Fruit fly (Drosophila melanogaster): ENCODE data around the gene Cftr.

Gene Cftr

DNA sequence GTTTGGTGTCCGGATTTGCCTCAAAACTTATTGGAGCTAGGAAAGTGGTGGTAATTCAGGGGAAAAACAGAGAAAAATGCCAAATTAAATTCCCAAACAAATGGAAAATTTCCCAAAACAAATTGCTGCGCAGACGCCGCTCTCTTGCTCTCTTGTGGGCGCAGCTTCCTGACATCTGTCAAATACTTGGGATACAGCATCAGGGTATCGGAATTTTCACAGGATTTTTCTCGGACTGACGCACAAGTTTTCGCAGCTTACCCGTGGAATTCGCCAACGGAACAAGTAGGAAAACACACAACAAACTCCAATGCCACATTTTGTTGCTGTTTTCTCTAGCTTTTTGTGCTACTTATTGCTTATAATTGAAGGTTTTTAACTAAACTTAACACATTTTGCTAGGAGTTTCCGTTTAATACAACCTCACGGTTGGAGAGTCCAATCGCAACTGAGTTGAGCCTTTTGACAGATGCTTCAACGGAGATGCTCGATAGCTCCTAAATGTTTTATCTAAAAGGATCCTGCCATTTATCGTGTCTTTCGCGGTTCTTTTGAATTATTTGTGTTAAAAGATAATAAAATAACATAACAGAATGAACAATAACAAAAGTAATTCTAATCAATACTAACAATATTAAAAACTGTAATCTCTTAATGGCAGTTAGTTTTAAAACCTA, 28.9 kb downstream of the Cftr start, which contains the start of the genes nAChRbeta2 and DZIP1:
nAChRbeta2 (minus strand) TSS at position 455 of the 677 bp plus-strand sequence.
DZIP1 (plus strand) TSS at position 627 of the 677 bp plus-strand sequence.
- TF ChIP-seq CG11560 (tag; IDR thresholded peaks at IDR 0.05) = no peak
- peak; percentile 21 to 34 for TF ChIP-seq Trl (optimal IDR thresholded peaks at IDR 0.05)
- no peak for TF ChIP-seq Trl (GFP tag; optimal IDR thresholded peaks at IDR 0.05)
- TF ChIP-seq peb (GFP tag; IDR thresholded peaks at IDR 0.05) = no peak
- no peak for TF ChIP-seq CG10431 (GFP tag; optimal IDR thresholded peaks at IDR 0.05)
- TF ChIP-seq CG10543 (GFP tag; optimal IDR thresholded peaks at IDR 0.05) = no peak
- no peak for TF ChIP-seq sens-2 (GFP tag; IDR thresholded peaks at IDR 0.05)
- no peak for TF ChIP-seq pfk (GFP tag; optimal IDR thresholded peaks at IDR 0.05)
- TF ChIP-seq CG17359 (tag; optimal IDR thresholded peaks at IDR 0.05) = no peak
- TF ChIP-seq sd (tag; optimal IDR thresholded peaks at IDR 0.05) = peak; percentile 61
- no peak for TF ChIP-seq fd96Cb (tag; optimal IDR thresholded peaks at IDR 0.05)
- TF ChIP-seq ewg (GFP tag; optimal IDR thresholded peaks at IDR 0.05) = peak; percentile 86
- no peak for TF ChIP-seq Doc3 (GFP tag; IDR thresholded peaks at IDR 0.05; ENCODE audit: partially characterized antibody)
- no peak for TF ChIP-seq CG17912 (GFP tag; optimal IDR thresholded peaks at IDR 0.05)
- no peak for TF ChIP-seq CG2875 (GFP tag; optimal IDR thresholded peaks at IDR 0.05)
- no peak for TF ChIP-seq lmd (GFP tag; IDR thresholded peaks at IDR 0.05)
- no peak for TF ChIP-seq chm (GFP tag; IDR thresholded peaks at IDR 0.05)
- peak; percentile 4 for TF ChIP-seq CG2116 (GFP tag; optimal IDR thresholded peaks at IDR 0.05)
- no peak for TF ChIP-seq CG10565 (GFP tag; optimal IDR thresholded peaks at IDR 0.05)
- no peak for TF ChIP-seq Fer3 (tag; optimal IDR thresholded peaks at IDR 0.05)
- TF ChIP-seq schlank (tag; optimal IDR thresholded peaks at IDR 0.05) = no peak
- TF ChIP-seq CG2678 (tag; optimal IDR thresholded peaks at IDR 0.05) = no peak
- no peak for TF ChIP-seq CG6813 (GFP tag; optimal IDR thresholded peaks at IDR 0.05)
- TF ChIP-seq Hand (GFP tag; optimal IDR thresholded peaks at IDR 0.05) = no peak
- TF ChIP-seq disco-r (GFP tag; optimal IDR thresholded peaks at IDR 0.05) = no peak
- TF ChIP-seq CG10366 (GFP tag; IDR thresholded peaks at IDR 0.05) = no peak
- TF ChIP-seq Hr51 (GFP tag; optimal IDR thresholded peaks at IDR 0.05) = no peak
- peak; percentile 28 for TF ChIP-seq Dp (GFP tag; optimal IDR thresholded peaks at IDR 0.05)
- TF ChIP-seq Deaf1 (tag; optimal IDR thresholded peaks at IDR 0.05) = no peak
- TF ChIP-seq Nf-YA (GFP tag; IDR thresholded peaks at IDR 0.05) = no peak
- TF ChIP-seq GATAe (GFP tag; conservative IDR thresholded peaks at IDR 0.05) = no peak
- TF ChIP-seq fd102C (GFP tag; optimal IDR thresholded peaks at IDR 0.05) = no peak
- no peak for TF ChIP-seq CG9876 (GFP tag; optimal IDR thresholded peaks at IDR 0.05)
- no peak for TF ChIP-seq CG15479 (GFP tag; optimal IDR thresholded peaks at IDR 0.05)
- no peak for TF ChIP-seq btn (GFP tag; optimal IDR thresholded peaks at IDR 0.05)
- 0 out of 2 replicates have a peak, but pooled peaks have one; percentile 30 for TF ChIP-seq bbx (GFP tag; IDR thresholded peaks at IDR 0.05; ENCODE audit: partially characterized antibody)
- TF ChIP-seq E2f2 (GFP tag; IDR thresholded peaks at IDR 0.05) = peak; percentile 27; the same call in 1 of the 2 replicates
- no peak for TF ChIP-seq CG17802 (tag; optimal IDR thresholded peaks at IDR 0.05)
- no peak for TF ChIP-seq org-1 (GFP tag; optimal IDR thresholded peaks at IDR 0.05)
- TF ChIP-seq ash1 (GFP tag; optimal IDR thresholded peaks at IDR 0.05) = no peak
- TF ChIP-seq CG4820 (GFP tag; optimal IDR thresholded peaks at IDR 0.05) = no peak
- no peak for TF ChIP-seq mirr (GFP tag; optimal IDR thresholded peaks at IDR 0.05)
- TF ChIP-seq tna (GFP tag; IDR thresholded peaks at IDR 0.05; ENCODE audit: partially characterized antibody) = no peak
- no peak for TF ChIP-seq CG10462 (GFP tag; optimal IDR thresholded peaks at IDR 0.05)
- no peak for TF ChIP-seq CG4360 (GFP tag; IDR thresholded peaks at IDR 0.05)
- peak; percentile 97 for TF ChIP-seq nerfin-1 (tag; optimal IDR thresholded peaks at IDR 0.05)
- TF ChIP-seq CG2199 (GFP tag; IDR thresholded peaks at IDR 0.05) = no peak
- no peak for TF ChIP-seq nerfin-2 (GFP tag; IDR thresholded peaks at IDR 0.05; ENCODE audit: partially characterized antibody)
- no peak for TF ChIP-seq CG7963 (GFP tag; IDR thresholded peaks at IDR 0.05; ENCODE audit: partially characterized antibody)
